Worm (Caenorhabditis elegans) whole organism, L3 larva: ENCODE measurements around the gene vnut-1.

Experiments used
- nhr-12 ChIP-seq: fragments of 150-350 bp; optimal IDR thresholded peaks from 2 replicates; lab custom pipeline; 2014; ENCODE audit warnings: missing biosample characterization, missing genetic modification characterization
- nhr-237 ChIP-seq: fragments of 150-350 bp; optimal IDR thresholded peaks from 2 replicates; lab custom pipeline; 2014; ENCODE audit warnings: missing biosample characterization, missing genetic modification characterization
- nhr-28 ChIP-seq: fragments of 150-350 bp; optimal IDR thresholded peaks from 2 replicates; lab custom pipeline; 2014; ENCODE audit warnings: missing biosample characterization, missing genetic modification characterization

DNA sequence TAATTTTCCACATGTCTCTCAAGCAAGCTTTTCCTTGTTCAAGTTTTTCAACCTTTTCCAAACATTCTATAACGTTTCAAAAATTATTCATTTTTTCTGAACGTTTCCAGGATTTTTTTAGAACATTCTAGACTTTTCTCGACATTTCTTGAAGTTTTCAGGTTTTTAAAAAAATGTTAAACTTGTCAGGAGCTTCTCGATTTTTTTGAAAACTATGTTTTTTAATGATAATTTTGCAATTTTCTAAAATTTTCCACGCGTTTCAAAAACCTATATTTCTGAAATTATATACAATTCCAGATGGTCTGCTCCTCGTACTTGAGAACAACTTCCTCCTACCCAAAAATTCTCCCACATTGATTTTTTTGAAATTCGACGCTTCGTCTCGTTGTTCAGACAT is 34.3 kb upstream of the vnut-1 start, which contains the start of gene dmsr-6:
- TF ChIP-seq nhr-12 (no peak), nhr-237 (tag; lab: Kevin White, UChicago) (no peak), nhr-28 (tag; lab: Kevin White, UChicago) (no peak)
